Worm (Caenorhabditis elegans) whole organism, L3 larva: ENCODE data around the gene sam-10.

ENCODE experiments used
- ceh-28 ChIP-seq: fragments of 150-350 bp; optimal IDR thresholded peaks from 2 replicates; lab custom pipeline; 2014; ENCODE audit warnings: missing biosample characterization, missing genetic modification reagents, missing genetic modification characterization
- daf-12 ChIP-seq: fragments of 150-350 bp; optimal IDR thresholded peaks from 2 replicates; lab custom pipeline; 2014; ENCODE audit warnings: missing biosample characterization, missing genetic modification reagents, missing genetic modification characterization
- elt-1 ChIP-seq: fragments of 150-350 bp; optimal IDR thresholded peaks from 2 replicates; lab custom pipeline; 2014; ENCODE audit warnings: missing biosample characterization, missing genetic modification characterization
- elt-3 ChIP-seq, 3 experiments: fragments of 150-350 bp in 1 of 3; sonication (generic microtip) in 2 of 3; optimal IDR thresholded peaks; 2 replicates in 2 of 3; 4 replicates in 1 of 3; lab custom pipeline; 2014 to 2017; ENCODE audit warnings: missing biosample characterization in 3 of 3, missing genetic modification characterization in 3 of 3
- nhr-11 ChIP-seq: fragments of 150-350 bp; optimal IDR thresholded peaks from 2 replicates; lab custom pipeline; 2014; ENCODE audit warnings: missing biosample characterization, missing genetic modification characterization
- nhr-237 ChIP-seq: fragments of 150-350 bp; optimal IDR thresholded peaks from 2 replicates; lab custom pipeline; 2014; ENCODE audit warnings: missing biosample characterization, missing genetic modification characterization
- unc-39 ChIP-seq: sonication (generic microtip); optimal IDR thresholded peaks from 4 replicates; lab custom pipeline; 2017; ENCODE audit warnings: missing biosample characterization, missing genetic modification characterization
- unc-62 ChIP-seq: fragments of 150-350 bp; sonication (generic microtip); optimal IDR thresholded peaks from 4 replicates; lab custom pipeline; 2014; ENCODE audit warnings: missing biosample characterization, missing genetic modification reagents, missing genetic modification characterization
- ztf-4 ChIP-seq: fragments of 150-350 bp; optimal IDR thresholded peaks from 2 replicates; lab custom pipeline; 2014; ENCODE audit warnings: missing biosample characterization, missing genetic modification characterization

- TF ChIP-seq nhr-237 (tag; lab: Kevin White, UChicago), result no peak
- TF ChIP-seq nhr-11 (tag; lab: Kevin White, UChicago), result no peak
- no peak for TF ChIP-seq elt-3 (tag; optimal IDR thresholded peaks at IDR 0.05; lab: Kevin White, UChicago)
- no peak for TF ChIP-seq elt-1 (tag; lab: Kevin White, UChicago)
- TF ChIP-seq ztf-4 (tag; lab: Kevin White, UChicago), result no peak
- TF ChIP-seq unc-39 (tag; lab: Kevin White, UChicago), result no peak
- TF ChIP-seq daf-12 (tag; lab: Kevin White, UChicago), result no peak
- TF ChIP-seq unc-62 (GFP tag; lab: Kevin White, UChicago), result no peak
- no peak for TF ChIP-seq ceh-28 (tag; lab: Kevin White, UChicago)
Measured at ce11 chrII:13297935-13298334, 32.4 kb downstream of the sam-10 start.
